Worm (Caenorhabditis elegans) whole organism, L3 larva: Measurements from ENCODE around the gene gpd-3.

Source experiments
- ceh-82 ChIP-seq: fragments of 150-350 bp; optimal IDR thresholded peaks from 2 replicates; lab custom pipeline; 2014; ENCODE audit warnings: missing biosample characterization, missing genetic modification characterization
- egl-27 ChIP-seq: sonication (generic microtip); optimal IDR thresholded peaks from 4 replicates; lab custom pipeline; 2017; ENCODE audit warnings: missing biosample characterization, missing genetic modification reagents, missing genetic modification characterization
- elt-1 ChIP-seq: fragments of 150-350 bp; optimal IDR thresholded peaks from 2 replicates; lab custom pipeline; 2014; ENCODE audit warnings: missing biosample characterization, missing genetic modification characterization
- fkh-10 ChIP-seq: sonication (generic microtip); optimal IDR thresholded peaks from 2 replicates; lab custom pipeline; 2017; ENCODE audit warnings: missing biosample characterization, missing genetic modification reagents, missing genetic modification characterization
- jun-1 ChIP-seq: fragments of 150-350 bp; optimal IDR thresholded peaks from 2 replicates; lab custom pipeline; 2014; ENCODE audit warnings: missing biosample characterization, missing genetic modification reagents, missing genetic modification characterization
- lin-15B ChIP-seq: fragments of 150-350 bp; optimal IDR thresholded peaks from 2 replicates; lab custom pipeline; 2014; ENCODE audit warnings: missing biosample characterization, missing genetic modification characterization
- nhr-11 ChIP-seq: fragments of 150-350 bp; optimal IDR thresholded peaks from 2 replicates; lab custom pipeline; 2014; ENCODE audit warnings: missing biosample characterization, missing genetic modification characterization
- nhr-23 ChIP-seq: fragments of 150-350 bp; optimal IDR thresholded peaks from 2 replicates; lab custom pipeline; 2014; ENCODE audit warnings: missing biosample characterization, missing genetic modification reagents, missing genetic modification characterization
- nhr-28 ChIP-seq: fragments of 150-350 bp; optimal IDR thresholded peaks from 2 replicates; lab custom pipeline; 2014; ENCODE audit warnings: missing biosample characterization, missing genetic modification characterization
- nhr-76 ChIP-seq: fragments of 150-350 bp; sonication (generic microtip); optimal IDR thresholded peaks from 5 replicates; lab custom pipeline; 2014; ENCODE audit warnings: missing biosample characterization, missing genetic modification characterization
- pha-4 ChIP-seq: fragments of 150-350 bp; optimal IDR thresholded peaks from 2 replicates; lab custom pipeline; 2014; ENCODE audit warnings: missing biosample characterization, missing genetic modification reagents, missing genetic modification characterization
- tbx-2 ChIP-seq: sonication (generic microtip); optimal IDR thresholded peaks from 2 replicates; lab custom pipeline; 2016; ENCODE audit warnings: mild to moderate bottlenecking, missing genetic modification characterization, missing compliant biosample characterization

DNA sequence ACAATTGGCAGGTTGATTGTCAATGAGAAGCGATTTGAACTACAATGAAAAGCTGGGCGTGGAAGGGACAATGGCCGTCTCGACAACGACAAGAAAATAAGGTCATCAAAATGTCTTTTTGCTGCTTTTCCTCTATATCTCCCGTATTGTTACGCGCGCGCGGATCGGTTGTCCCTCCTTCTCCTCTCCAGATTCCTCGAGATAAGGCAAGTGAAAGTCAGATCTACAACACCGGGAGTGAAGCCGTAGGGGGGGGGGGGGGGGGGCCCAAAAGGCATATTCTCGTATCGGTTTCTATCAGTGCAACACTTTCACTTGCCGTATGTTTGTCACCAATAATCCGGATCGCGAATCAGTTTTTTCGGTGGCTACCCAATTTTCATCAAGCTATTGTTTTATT is 18.8 kb downstream of the gpd-3 start, which contains the start of gene wrt-2:
- no peak for TF ChIP-seq tbx-2
- TF ChIP-seq lin-15B: no peak
- TF ChIP-seq jun-1 (tag; lab: Kevin White, UChicago): no peak
- TF ChIP-seq nhr-23 (tag; lab: Kevin White, UChicago): no peak
- no peak for TF ChIP-seq nhr-28
- no peak for TF ChIP-seq elt-1
- TF ChIP-seq ceh-82 (tag; lab: Kevin White, UChicago): no peak
- no peak for TF ChIP-seq nhr-11
- TF ChIP-seq nhr-76 (tag; lab: Kevin White, UChicago): no peak
- no peak for TF ChIP-seq egl-27 (tag; lab: Kevin White, UChicago)
- no peak for TF ChIP-seq pha-4 (tag; lab: Kevin White, UChicago)
- no peak for TF ChIP-seq fkh-10 (GFP tag; lab: Kevin White, UChicago)
